Worm (Caenorhabditis elegans) whole organism, L2 larva: ENCODE data around the gene E04D5.5.
A peak's percentile ranks its signal among the peaks of the same experiment; 100 is the strongest.

Experiments
- C34F6.9 ChIP-seq: fragments of 150-350 bp; optimal IDR thresholded peaks from 2 replicates; lab custom pipeline; 2014; ENCODE audit warnings: missing biosample characterization, missing genetic modification characterization
- F13H6.1 ChIP-seq: sonication (generic microtip); optimal IDR thresholded peaks from 2 replicates; lab custom pipeline; 2016; ENCODE audit warnings: missing genetic modification characterization, missing compliant biosample characterization
- Y55F3AM.14 ChIP-seq: fragments of 200-800 bp; sonication (Bioruptor generic); optimal IDR thresholded peaks from 2 replicates; lab custom pipeline; 2018; ENCODE audit warnings: mild to moderate bottlenecking, missing genetic modification characterization, missing compliant biosample characterization
- ZK546.5 ChIP-seq: sonication (generic microtip); optimal IDR thresholded peaks from 2 replicates; lab custom pipeline; 2017; ENCODE audit warnings: missing biosample characterization, missing genetic modification characterization
- aly-2 ChIP-seq: fragments of 150-350 bp; optimal IDR thresholded peaks from 2 replicates; lab custom pipeline; 2014; ENCODE audit warnings: missing biosample characterization, missing genetic modification characterization
- ama-1 ChIP-seq: fragments of 150-350 bp; optimal IDR thresholded peaks from 2 replicates; lab custom pipeline; 2018; ENCODE audit warnings: inconsistent platforms
- blmp-1 ChIP-seq: sonication (generic microtip); optimal IDR thresholded peaks from 2 replicates; lab custom pipeline; 2017; ENCODE audit warnings: missing genetic modification characterization, mild to moderate bottlenecking, missing compliant biosample characterization, antibody characterized with exemption, moderate library complexity; ENCODE audit not compliant: insufficient read depth
- ceh-16 ChIP-seq: fragments of 150-350 bp; optimal IDR thresholded peaks from 2 replicates; lab custom pipeline; 2014; ENCODE audit warnings: missing biosample characterization, missing genetic modification characterization
- ceh-82 ChIP-seq: fragments of 150-350 bp; optimal IDR thresholded peaks from 2 replicates; lab custom pipeline; 2014; ENCODE audit warnings: missing biosample characterization, missing genetic modification characterization
- crh-2 ChIP-seq: sonication (generic microtip); optimal IDR thresholded peaks from 2 replicates; lab custom pipeline; 2017; ENCODE audit warnings: missing biosample characterization, missing genetic modification characterization
- dmd-4 ChIP-seq: sonication (generic microtip); optimal IDR thresholded peaks from 2 replicates; lab custom pipeline; 2017; ENCODE audit warnings: missing biosample characterization, missing genetic modification characterization
- egl-27 ChIP-seq: sonication (generic microtip); optimal IDR thresholded peaks from 3 replicates; lab custom pipeline; 2017; ENCODE audit warnings: missing biosample characterization, missing genetic modification reagents, missing genetic modification characterization
- elt-1 ChIP-seq: fragments of 150-350 bp; optimal IDR thresholded peaks from 2 replicates; lab custom pipeline; 2014; ENCODE audit warnings: missing biosample characterization, missing genetic modification characterization
- fos-1 ChIP-seq: fragments of 150-350 bp; optimal IDR thresholded peaks from 2 replicates; lab custom pipeline; 2014; ENCODE audit warnings: missing biosample characterization, missing genetic modification characterization
- gmeb-1 ChIP-seq: fragments of 150-350 bp; optimal IDR thresholded peaks from 2 replicates; lab custom pipeline; 2014; ENCODE audit warnings: missing biosample characterization, missing genetic modification characterization
- lin-11 ChIP-seq: fragments of 150-350 bp; sonication (generic microtip); optimal IDR thresholded peaks from 2 replicates; lab custom pipeline; 2014; ENCODE audit warnings: missing biosample characterization, missing genetic modification characterization, inconsistent platforms, mixed read lengths
- lin-39 ChIP-seq: fragments of 150-350 bp; optimal IDR thresholded peaks from 2 replicates; lab custom pipeline; 2014; ENCODE audit warnings: missing biosample characterization, missing genetic modification reagents, missing genetic modification characterization
- lsy-2 ChIP-seq, 2 experiments: fragments of 150-350 bp in 1 of 2; sonication (generic microtip) in 1 of 2; optimal IDR thresholded peaks; 2 replicates each; lab custom pipeline; 2014 to 2017; ENCODE audit warnings: missing biosample characterization in 2 of 2, missing genetic modification characterization in 2 of 2
- mab-5 ChIP-seq: fragments of 150-350 bp; optimal IDR thresholded peaks from 2 replicates; lab custom pipeline; 2014; ENCODE audit warnings: missing biosample characterization, missing genetic modification characterization
- mbf-1 ChIP-seq: sonication (generic microtip); optimal IDR thresholded peaks from 2 replicates; lab custom pipeline; 2017; ENCODE audit warnings: missing biosample characterization, missing genetic modification characterization
- mdl-1 ChIP-seq, 2 experiments: fragments of 150-350 bp in 1 of 2; sonication (generic microtip) in 1 of 2; optimal IDR thresholded peaks; 2 replicates each; lab custom pipeline; 2017; ENCODE audit warnings: missing biosample characterization in 2 of 2, missing genetic modification characterization in 2 of 2
- nhr-10 ChIP-seq: sonication (generic microtip); optimal IDR thresholded peaks from 2 replicates; lab custom pipeline; 2017; ENCODE audit warnings: missing biosample characterization, missing genetic modification characterization
- nhr-11 ChIP-seq: fragments of 150-350 bp; optimal IDR thresholded peaks from 2 replicates; lab custom pipeline; 2014; ENCODE audit warnings: missing biosample characterization, missing genetic modification characterization
- nhr-12 ChIP-seq: fragments of 150-350 bp; optimal IDR thresholded peaks from 2 replicates; lab custom pipeline; 2014; ENCODE audit warnings: missing biosample characterization, missing genetic modification characterization
- nhr-129 ChIP-seq: fragments of 150-350 bp; optimal IDR thresholded peaks from 2 replicates; lab custom pipeline; 2014; ENCODE audit warnings: missing biosample characterization, missing genetic modification characterization
- nhr-21 ChIP-seq: fragments of 150-350 bp; optimal IDR thresholded peaks from 2 replicates; lab custom pipeline; 2014; ENCODE audit warnings: missing biosample characterization, missing genetic modification characterization
- nhr-23 ChIP-seq: fragments of 150-350 bp; optimal IDR thresholded peaks from 2 replicates; lab custom pipeline; 2014; ENCODE audit warnings: missing biosample characterization, missing genetic modification reagents, missing genetic modification characterization
- nhr-237 ChIP-seq: fragments of 150-350 bp; optimal IDR thresholded peaks from 2 replicates; lab custom pipeline; 2014; ENCODE audit warnings: missing biosample characterization, missing genetic modification characterization
- nhr-25 ChIP-seq: fragments of 150-350 bp; sonication (generic microtip); optimal IDR thresholded peaks from 3 replicates; lab custom pipeline; 2014; ENCODE audit warnings: missing biosample characterization, missing genetic modification characterization
- nhr-6 ChIP-seq: fragments of 150-350 bp; optimal IDR thresholded peaks from 2 replicates; lab custom pipeline; 2014; ENCODE audit warnings: missing biosample characterization, missing genetic modification characterization
- nhr-77 ChIP-seq: fragments of 150-350 bp; optimal IDR thresholded peaks from 2 replicates; lab custom pipeline; 2014; ENCODE audit warnings: missing biosample characterization, missing genetic modification characterization
- sem-4 ChIP-seq: fragments of 150-350 bp; optimal IDR thresholded peaks from 2 replicates; lab custom pipeline; 2014; ENCODE audit warnings: missing biosample characterization, missing genetic modification reagents, missing genetic modification characterization
- skn-1 ChIP-seq: sonication (generic microtip); optimal IDR thresholded peaks from 2 replicates; lab custom pipeline; 2017; ENCODE audit warnings: missing biosample characterization, missing genetic modification characterization
- sma-3 ChIP-seq: sonication (generic microtip); optimal IDR thresholded peaks from 2 replicates; lab custom pipeline; 2016; ENCODE audit warnings: missing genetic modification reagents, missing genetic modification characterization, missing compliant biosample characterization
- sma-9 ChIP-seq, 2 experiments: fragments of 150-350 bp in 1 of 2; sonication (generic microtip) in 1 of 2; optimal IDR thresholded peaks; 2 replicates each; lab custom pipeline; 2014 to 2016; ENCODE audit warnings: missing genetic modification characterization in 2 of 2, mild to moderate bottlenecking in 1 of 2, missing biosample characterization in 1 of 2, missing compliant biosample characterization in 1 of 2, missing genetic modification reagents in 1 of 2, moderate library complexity in 1 of 2
- unc-55 ChIP-seq: fragments of 150-350 bp; sonication (generic microtip); optimal IDR thresholded peaks from 3 replicates; lab custom pipeline; 2014; ENCODE audit warnings: missing biosample characterization, missing genetic modification reagents, missing genetic modification characterization
- unc-62 ChIP-seq: fragments of 150-350 bp; optimal IDR thresholded peaks from 2 replicates; lab custom pipeline; 2014; ENCODE audit warnings: missing biosample characterization, missing genetic modification reagents, missing genetic modification characterization
- ztf-11 ChIP-seq: sonication (generic microtip); optimal IDR thresholded peaks from 2 replicates; lab custom pipeline; 2017; ENCODE audit warnings: missing biosample characterization, missing genetic modification characterization
- ztf-4 ChIP-seq: fragments of 150-350 bp; optimal IDR thresholded peaks from 2 replicates; lab custom pipeline; 2014; ENCODE audit warnings: missing biosample characterization, missing genetic modification characterization

Gene E04D5.5

ce11 chrII:10445738-10446137 lies 34.6 kb downstream of the E04D5.5 start (continued):
- no peak for TF ChIP-seq nhr-21
- no peak for TF ChIP-seq ceh-82 (tag; lab: Kevin White, UChicago)
- TF ChIP-seq nhr-12: no peak
- peak; percentile 97 for TF ChIP-seq nhr-129 (tag; lab: Kevin White, UChicago)
- no peak for TF ChIP-seq ZK546.5 (tag; lab: Kevin White, UChicago)
- no peak for TF ChIP-seq unc-62 (GFP tag; lab: Kevin White, UChicago)
- peak; percentile 15 to 23 for TF ChIP-seq mdl-1 (tag; optimal IDR thresholded peaks at IDR 0.05; lab: Kevin White, UChicago)
- no peak for TF ChIP-seq aly-2
- TF ChIP-seq nhr-23 (tag; lab: Kevin White, UChicago): no peak
- TF ChIP-seq egl-27 (tag; lab: Kevin White, UChicago): no peak
- TF ChIP-seq elt-1: no peak
- TF ChIP-seq sma-9 (GFP tag; optimal IDR thresholded peaks at IDR 0.05; lab: Kevin White, UChicago): peak; percentile 83
- no peak for TF ChIP-seq sma-9 (tag; optimal IDR thresholded peaks at IDR 0.05; lab: Kevin White, UChicago)

DNA sequence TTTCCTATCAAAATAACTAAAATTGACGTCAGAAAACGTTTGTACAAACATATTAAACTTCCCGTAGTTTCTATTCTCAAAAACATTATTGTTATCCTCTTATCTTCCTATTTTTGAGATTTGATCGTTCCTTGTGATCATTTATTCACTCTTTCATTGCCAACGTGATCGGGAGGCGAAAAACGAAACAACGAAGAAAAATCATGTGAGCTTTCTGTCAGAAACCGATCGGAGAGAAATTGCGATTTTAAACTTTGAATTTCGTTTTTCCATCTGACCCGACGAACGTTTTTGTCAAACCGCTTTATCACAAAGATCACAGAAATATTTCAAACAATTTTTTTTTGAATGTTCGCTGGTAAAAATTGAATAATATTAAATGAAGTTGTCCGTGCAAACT lies 35.2 kb downstream of the E04D5.5 start:
- TF ChIP-seq nhr-129 (tag; lab: Kevin White, UChicago) (peak; percentile 83), ztf-4 (tag; lab: Kevin White, UChicago) (peak; percentile 43), ceh-16 (tag; lab: Kevin White, UChicago) (no peak), dmd-4 (no peak), ZK546.5 (tag; lab: Kevin White, UChicago) (no peak), sma-9 (GFP tag; optimal IDR thresholded peaks at IDR 0.05; lab: Kevin White, UChicago) (peak; percentile 86), sma-9 (tag; optimal IDR thresholded peaks at IDR 0.05; lab: Kevin White, UChicago) (no peak), lsy-2 (tag; optimal IDR thresholded peaks at IDR 0.05; lab: Kevin White, UChicago) (peak in 1 of 2 experiments; percentile 19), nhr-6 (peak; percentile 48), nhr-23 (tag; lab: Kevin White, UChicago) (no peak), blmp-1 (tag; lab: Kevin White, UChicago) (peak; percentile 61), ama-1 (lab: Kevin White, UChicago) (peak; percentile 54), C34F6.9 (tag; lab: Kevin White, UChicago) (peak; percentile 15), egl-27 (tag; lab: Kevin White, UChicago) (no peak), mdl-1 (tag; optimal IDR thresholded peaks at IDR 0.05; lab: Kevin White, UChicago) (no peak), nhr-21 (peak; percentile 48), ztf-11 (tag; lab: Kevin White, UChicago) (no peak), nhr-25 (tag; lab: Kevin White, UChicago) (peak; percentile 23), crh-2 (tag; lab: Kevin White, UChicago) (peak; percentile 59), aly-2 (no peak), elt-1 (no peak), sma-3 (peak; percentile 41), nhr-12 (no peak), nhr-10 (no peak), sem-4 (tag; lab: Kevin White, UChicago) (peak; percentile 21)

DNA sequence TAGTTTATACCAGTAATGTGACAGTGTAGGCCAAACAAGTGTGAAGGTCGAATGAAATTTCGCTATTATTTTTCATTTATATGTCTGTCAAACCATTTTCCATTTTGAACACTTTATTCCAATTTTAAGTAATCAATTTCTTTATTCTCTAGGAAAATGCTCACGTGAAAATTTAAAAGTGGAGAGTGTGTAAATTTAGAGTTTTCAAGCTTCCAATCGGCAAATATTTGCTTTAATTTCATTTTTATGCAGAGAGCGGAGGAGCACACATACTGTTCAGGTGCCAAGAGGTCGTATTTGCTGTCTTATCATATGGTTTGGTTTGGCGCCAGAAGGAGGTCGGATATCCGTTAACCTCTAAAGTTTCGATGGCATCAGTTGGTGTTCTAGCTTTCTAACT lies 35.7 kb downstream of the E04D5.5 start:
- TF ChIP-seq nhr-11 (tag; lab: Kevin White, UChicago): peak; percentile 3
- no peak for TF ChIP-seq elt-1

DNA sequence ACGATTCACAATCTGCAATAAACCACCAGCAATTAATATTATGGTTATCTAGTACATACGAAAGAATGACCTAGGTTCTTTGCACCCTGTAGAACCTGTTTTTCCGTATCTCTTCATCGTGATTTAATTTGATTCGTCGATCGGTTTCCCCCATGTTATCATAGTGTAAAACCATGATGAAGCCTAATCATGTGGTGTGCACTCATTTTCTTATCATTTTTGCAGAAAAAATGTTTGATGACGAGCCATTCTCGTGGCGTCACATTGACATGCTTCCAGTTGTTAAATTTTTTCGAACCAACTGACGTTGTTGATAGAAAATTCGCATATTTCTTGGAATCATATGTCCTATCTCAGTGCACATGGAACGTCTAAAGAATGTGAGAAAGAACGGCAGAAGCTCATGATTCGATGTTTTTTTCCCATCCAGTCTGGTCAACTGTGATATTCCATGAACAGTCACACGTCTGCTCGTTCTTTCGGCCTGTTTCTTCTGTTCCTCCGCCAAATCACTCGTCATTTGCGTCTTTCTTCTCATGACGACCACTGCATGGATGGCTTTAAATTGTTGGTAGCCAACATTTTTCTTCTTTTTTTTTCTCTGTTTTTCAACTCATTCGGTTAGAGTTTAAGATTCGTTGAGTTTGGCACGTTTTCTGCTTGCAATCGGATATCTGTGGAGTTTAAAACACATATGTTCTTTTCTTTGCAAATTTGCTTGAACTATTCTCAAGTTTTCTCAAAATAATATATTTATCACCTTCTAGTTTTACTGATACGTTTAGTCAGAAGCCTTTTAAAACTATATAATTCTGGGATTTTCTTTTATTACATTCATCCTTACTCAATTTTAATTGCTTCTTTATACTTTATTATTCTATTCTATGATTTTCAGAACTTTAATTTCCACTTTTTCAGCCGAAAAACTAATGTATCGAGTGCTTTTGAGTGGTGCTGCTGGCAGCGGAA lies 36.5 kb downstream of the E04D5.5 start, which contains the start of gene ZK673.2:
Gene ZK673.2 (plus strand): TSS at position 919 of the 969 bp plus-strand sequence.
- TF ChIP-seq aly-2 (no peak), nhr-21 (peak; percentile 83), ztf-11 (tag; lab: Kevin White, UChicago) (no peak), mbf-1 (no peak), sem-4 (tag; lab: Kevin White, UChicago) (no peak), sma-3 (peak; percentile 62), Y55F3AM.14 (peak; percentile 55), unc-55 (GFP tag; lab: Kevin White, UChicago) (no peak), nhr-6 (no peak), skn-1 (tag; lab: Kevin White, UChicago) (no peak), ZK546.5 (tag; lab: Kevin White, UChicago) (no peak), lsy-2 (tag; optimal IDR thresholded peaks at IDR 0.05; lab: Kevin White, UChicago) (peak in 1 of 2 experiments; percentile 32), nhr-12 (no peak), ztf-4 (tag; lab: Kevin White, UChicago) (no peak), ceh-82 (tag; lab: Kevin White, UChicago) (no peak), lin-11 (no peak), C34F6.9 (tag; lab: Kevin White, UChicago) (peak; percentile 32), nhr-25 (tag; lab: Kevin White, UChicago) (peak; percentile 88), gmeb-1 (tag; lab: Kevin White, UChicago) (peak; percentile 71), sma-9 (GFP tag; optimal IDR thresholded peaks at IDR 0.05; lab: Kevin White, UChicago) (peak; percentile 79), sma-9 (tag; optimal IDR thresholded peaks at IDR 0.05; lab: Kevin White, UChicago) (no peak), ceh-16 (tag; lab: Kevin White, UChicago) (no peak), crh-2 (tag; lab: Kevin White, UChicago) (peak; percentile 60), fos-1 (tag; lab: Kevin White, UChicago) (peak; percentile 85), mdl-1 (tag; optimal IDR thresholded peaks at IDR 0.05; lab: Kevin White, UChicago) (peak in 1 of 2 experiments; percentile 68), elt-1 (no peak), F13H6.1 (tag; lab: Kevin White, UChicago) (peak; percentile 12), egl-27 (tag; lab: Kevin White, UChicago) (no peak), nhr-129 (tag; lab: Kevin White, UChicago) (peak; percentile 56), lin-39 (tag; lab: Kevin White, UChicago) (no peak), nhr-77 (tag; lab: Kevin White, UChicago) (no peak), ama-1 (lab: Kevin White, UChicago) (peak; percentile 6), mab-5 (tag; lab: Kevin White, UChicago) (no peak), blmp-1 (tag; lab: Kevin White, UChicago) (peak; percentile 45), nhr-237 (no peak)
